Fruit fly (Drosophila melanogaster) whole organism, embryonic: Measurements from ENCODE around the gene Rai1.

Source experiments
- BtbVII ChIP-seq: fragments of 200-800 bp; sonication (Bioruptor generic); optimal IDR thresholded peaks from 3 replicates; lab custom pipeline; 2017; ENCODE audit warnings: missing biosample characterization, mild to moderate bottlenecking, missing genetic modification characterization
- C15 ChIP-seq: fragments of 200-800 bp; sonication (Bioruptor generic); IDR thresholded peaks from 3 replicates; pipeline ENCODE4 v1.3.6; 2022; ENCODE audit warnings: missing biosample characterization, missing genetic modification characterization
- CG1024 ChIP-seq: fragments of 200-800 bp; sonication (Bioruptor generic); IDR thresholded peaks from 2 replicates; pipeline ENCODE4 v1.3.6; 2022; ENCODE audit warnings: missing biosample characterization, missing genetic modification characterization
- CG10321 ChIP-seq: fragments of 200-800 bp; sonication (Bioruptor generic); IDR thresholded peaks from 2 replicates; pipeline ENCODE4 v1.3.6; 2022; ENCODE audit warnings: missing biosample characterization, missing genetic modification characterization
- CG11696 ChIP-seq: fragments of 200-800 bp; sonication (Bioruptor generic); IDR thresholded peaks from 2 replicates; pipeline ENCODE4 v1.3.6; 2022; ENCODE audit warnings: missing biosample characterization, missing genetic modification characterization
- CG1603 ChIP-seq: fragments of 200-800 bp; sonication (Bioruptor generic); optimal IDR thresholded peaks from 2 replicates; lab custom pipeline; 2019; ENCODE audit warnings: missing biosample characterization, mild to moderate bottlenecking, missing genetic modification characterization, moderate library complexity
- CG17186 ChIP-seq: fragments of 200-800 bp; sonication (Bioruptor generic); optimal IDR thresholded peaks from 3 replicates; lab custom pipeline; 2017; ENCODE audit warnings: missing biosample characterization, missing genetic modification reagents, missing genetic modification characterization
- CG17612 ChIP-seq: fragments of 200-800 bp; sonication (Bioruptor generic); IDR thresholded peaks from 2 replicates; pipeline ENCODE4 v1.3.6; 2022; ENCODE audit warnings: missing biosample characterization, missing genetic modification characterization
- CG17802 ChIP-seq: fragments of 200-800 bp; sonication (Bioruptor generic); optimal IDR thresholded peaks from 2 replicates; lab custom pipeline; 2018; ENCODE audit warnings: missing biosample characterization, mild to moderate bottlenecking, missing genetic modification characterization, moderate library complexity
- CG18599 ChIP-seq: fragments of 200-800 bp; sonication (Bioruptor generic); optimal IDR thresholded peaks from 3 replicates; lab custom pipeline; 2017; ENCODE audit warnings: missing biosample characterization, missing genetic modification characterization, mild to moderate bottlenecking, moderate library complexity, missing genetic modification reagents
- CG2129 ChIP-seq: fragments of 200-800 bp; sonication (Bioruptor generic); IDR thresholded peaks from 2 replicates; pipeline ENCODE4 v1.3.6; 2022; ENCODE audit warnings: missing biosample characterization, missing genetic modification characterization; ENCODE audit not compliant: partially characterized antibody
- CG2889 ChIP-seq: fragments of 200-800 bp; sonication (Bioruptor generic); IDR thresholded peaks from 3 replicates; pipeline ENCODE4 v1.3.6; 2022; ENCODE audit warnings: missing biosample characterization, missing genetic modification characterization
- CG33557 ChIP-seq: fragments of 200-800 bp; sonication (Bioruptor generic); optimal IDR thresholded peaks from 2 replicates; lab custom pipeline; 2019; ENCODE audit warnings: missing biosample characterization, mild to moderate bottlenecking, missing genetic modification characterization, moderate library complexity
- CG42726 ChIP-seq: fragments of 200-800 bp; sonication (Bioruptor generic); IDR thresholded peaks from 2 replicates; pipeline ENCODE4 v1.3.6; 2022; ENCODE audit warnings: missing biosample characterization, missing genetic modification characterization; ENCODE audit not compliant: partially characterized antibody
- CG4730 ChIP-seq: fragments of 200-800 bp; sonication (Bioruptor generic); IDR thresholded peaks from 2 replicates; pipeline ENCODE4 v1.3.6; 2022; ENCODE audit warnings: missing biosample characterization, missing genetic modification characterization
- CG8478 ChIP-seq: fragments of >200 bp; optimal IDR thresholded peaks from 2 replicates; lab custom pipeline; 2018
- D19A ChIP-seq: fragments of 200-800 bp; optimal IDR thresholded peaks from 3 replicates; lab custom pipeline; 2019; ENCODE audit warnings: missing biosample characterization, mild to moderate bottlenecking, missing genetic modification characterization, moderate library complexity
- Doc3 ChIP-seq: fragments of 200-800 bp; sonication (Bioruptor generic); IDR thresholded peaks from 3 replicates; pipeline ENCODE4 v1.3.6; 2022; ENCODE audit warnings: missing biosample characterization, missing genetic modification characterization; ENCODE audit not compliant: partially characterized antibody
- Elba2 ChIP-seq: fragments of 200-800 bp; sonication (Bioruptor generic); optimal IDR thresholded peaks from 3 replicates; lab custom pipeline; 2016; ENCODE audit warnings: missing biosample characterization, missing genetic modification characterization
- H15 ChIP-seq: fragments of 200-800 bp; sonication (Bioruptor generic); IDR thresholded peaks from 3 replicates; pipeline ENCODE4 v1.3.6; 2022; ENCODE audit warnings: missing biosample characterization, missing genetic modification characterization
- HLH3B ChIP-seq: fragments of 200-800 bp; sonication (Bioruptor generic); IDR thresholded peaks from 2 replicates; pipeline ENCODE4 v1.3.6; 2022; ENCODE audit warnings: missing biosample characterization, missing genetic modification characterization
- Hand ChIP-seq: fragments of 200-800 bp; sonication (Bioruptor generic); optimal IDR thresholded peaks from 2 replicates; lab custom pipeline; 2017; ENCODE audit warnings: mild to moderate bottlenecking, missing biosample characterization, missing genetic modification reagents, missing genetic modification characterization
- MESR4 ChIP-seq: fragments of 200-800 bp; sonication (Bioruptor generic); optimal IDR thresholded peaks from 2 replicates; lab custom pipeline; 2018; ENCODE audit warnings: missing biosample characterization, mild to moderate bottlenecking, missing genetic modification characterization, moderate library complexity
- NK7.1 ChIP-seq: fragments of 200-800 bp; sonication (Bioruptor generic); optimal IDR thresholded peaks from 3 replicates; lab custom pipeline; 2016; ENCODE audit warnings: missing biosample characterization, missing genetic modification characterization
- Ptx1 ChIP-seq: fragments of 200-800 bp; sonication (Bioruptor generic); IDR thresholded peaks from 2 replicates; pipeline ENCODE4 v1.3.6; 2022; ENCODE audit warnings: missing biosample characterization, missing genetic modification characterization
- Ravus ChIP-seq: fragments of 200-800 bp; sonication (Bioruptor generic); IDR thresholded peaks from 2 replicates; pipeline ENCODE4 v1.3.6; 2022; ENCODE audit warnings: missing biosample characterization, missing genetic modification characterization
- Spps ChIP-seq: fragments of 200-800 bp; sonication (Bioruptor generic); optimal IDR thresholded peaks from 2 replicates; lab custom pipeline; 2018; ENCODE audit warnings: missing biosample characterization, mild to moderate bottlenecking, missing genetic modification characterization
- amos ChIP-seq: fragments of 200-800 bp; sonication (Bioruptor generic); IDR thresholded peaks from 2 replicates; pipeline ENCODE4 v1.3.6; 2022; ENCODE audit warnings: missing biosample characterization, missing genetic modification characterization; ENCODE audit not compliant: partially characterized antibody
- ash1 ChIP-seq: fragments of 200-800 bp; sonication (Bioruptor generic); optimal IDR thresholded peaks from 2 replicates; lab custom pipeline; 2018; ENCODE audit warnings: missing biosample characterization, mild to moderate bottlenecking, missing genetic modification characterization
- bab2 ChIP-seq: fragments of 200-800 bp; sonication (Bioruptor generic); optimal IDR thresholded peaks from 2 replicates; lab custom pipeline; 2016; ENCODE audit warnings: missing biosample characterization, missing genetic modification characterization
- bbx ChIP-seq: fragments of 200-800 bp; sonication (Bioruptor generic); IDR thresholded peaks from 2 replicates; pipeline ENCODE4 v1.3.6; 2022; ENCODE audit warnings: missing biosample characterization, missing genetic modification characterization; ENCODE audit not compliant: partially characterized antibody
- bowl ChIP-seq: fragments of 200-800 bp; sonication (Bioruptor generic); IDR thresholded peaks from 2 replicates; pipeline ENCODE4 v1.3.6; 2022; ENCODE audit warnings: missing biosample characterization, missing genetic modification characterization
- cad ChIP-seq: fragments of >200 bp; optimal IDR thresholded peaks from 2 replicates; lab custom pipeline; 2017; ENCODE audit warnings: missing biosample characterization, missing genetic modification characterization
- dan ChIP-seq: fragments of 200-800 bp; sonication (Bioruptor generic); IDR thresholded peaks from 2 replicates; pipeline ENCODE4 v1.3.6; 2022; ENCODE audit warnings: missing biosample characterization, missing genetic modification characterization
- disco-r ChIP-seq: fragments of 200-800 bp; sonication (Bioruptor generic); optimal IDR thresholded peaks from 2 replicates; lab custom pipeline; 2016; ENCODE audit warnings: missing biosample characterization, missing genetic modification characterization
- dm ChIP-seq: fragments of 200-800 bp; sonication (Bioruptor generic); optimal IDR thresholded peaks from 3 replicates; lab custom pipeline; 2016; ENCODE audit warnings: missing biosample characterization, missing genetic modification characterization
- en ChIP-seq: fragments of 200-800 bp; sonication (Bioruptor generic); optimal IDR thresholded peaks from 2 replicates; lab custom pipeline; 2016; ENCODE audit warnings: missing biosample characterization, missing genetic modification characterization
- ham ChIP-seq: fragments of 200-800 bp; sonication (Bioruptor generic); IDR thresholded peaks from 2 replicates; pipeline ENCODE4 v1.3.6; 2022; ENCODE audit warnings: missing biosample characterization, missing genetic modification characterization
- hkb ChIP-seq, 2 experiments: fragments of 200-800 bp in 1 of 2; fragments of >200 bp in 1 of 2; sonication (Bioruptor generic) in 1 of 2; IDR thresholded peaks in 1 of 2; optimal IDR thresholded peaks in 1 of 2; 2 replicates each; pipeline versions ENCODE4 v1.3.6 to Lab custom; 2017 to 2022; ENCODE audit warnings: missing biosample characterization in 1 of 2, missing genetic modification characterization in 1 of 2
- ind ChIP-seq: fragments of 200-800 bp; sonication (Bioruptor generic); optimal IDR thresholded peaks from 3 replicates; lab custom pipeline; 2016; ENCODE audit warnings: missing biosample characterization, missing genetic modification characterization
- inv ChIP-seq: fragments of 200-800 bp; sonication (Bioruptor generic); IDR thresholded peaks from 2 replicates; pipeline ENCODE4 v1.3.6; 2022; ENCODE audit warnings: missing biosample characterization, missing genetic modification characterization; ENCODE audit not compliant: partially characterized antibody
- jing ChIP-seq: fragments of 200-800 bp; sonication (Bioruptor generic); optimal IDR thresholded peaks from 2 replicates; lab custom pipeline; 2018; ENCODE audit warnings: missing biosample characterization, mild to moderate bottlenecking, missing genetic modification characterization
- nerfin-1 ChIP-seq: fragments of 200-800 bp; sonication (Bioruptor generic); optimal IDR thresholded peaks from 3 replicates; lab custom pipeline; 2019; ENCODE audit warnings: missing biosample characterization, mild to moderate bottlenecking, missing genetic modification characterization, moderate library complexity
- nom ChIP-seq: fragments of 200-800 bp; sonication (Bioruptor generic); optimal IDR thresholded peaks from 2 replicates; lab custom pipeline; 2017; ENCODE audit warnings: missing biosample characterization, missing genetic modification characterization, mild to moderate bottlenecking, moderate library complexity, missing genetic modification reagents
- pum ChIP-seq: fragments of 200-800 bp; sonication (Bioruptor generic); optimal IDR thresholded peaks from 2 replicates; lab custom pipeline; 2016; ENCODE audit warnings: missing biosample characterization, missing genetic modification characterization
- pzg ChIP-seq: fragments of 200-800 bp; sonication (Bioruptor generic); optimal IDR thresholded peaks from 3 replicates; lab custom pipeline; 2018; ENCODE audit warnings: missing biosample characterization, mild to moderate bottlenecking, missing genetic modification characterization, moderate library complexity
- salm ChIP-seq: fragments of 200-800 bp; sonication (Bioruptor generic); optimal IDR thresholded peaks from 2 replicates; lab custom pipeline; 2018; ENCODE audit warnings: missing biosample characterization, mild to moderate bottlenecking, missing genetic modification characterization
- ttk ChIP-seq: fragments of 200-800 bp; sonication (Bioruptor generic); IDR thresholded peaks from 2 replicates; pipeline ENCODE4 v2.1.2; 2022; ENCODE audit warnings: missing biosample characterization, missing genetic modification characterization
- unpg ChIP-seq: fragments of 200-800 bp; sonication (Bioruptor generic); optimal IDR thresholded peaks from 3 replicates; lab custom pipeline; 2018; ENCODE audit warnings: missing biosample characterization, mild to moderate bottlenecking, missing genetic modification characterization, moderate library complexity
- wdn ChIP-seq: fragments of 200-800 bp; sonication (Bioruptor generic); IDR thresholded peaks from 2 replicates; pipeline ENCODE4 v1.3.6; 2022; ENCODE audit warnings: missing biosample characterization, missing genetic modification characterization
- zen2 ChIP-seq: fragments of 200-800 bp; sonication (Bioruptor generic); IDR thresholded peaks from 3 replicates; pipeline ENCODE4 v1.3.6; 2022; ENCODE audit warnings: missing biosample characterization, missing genetic modification characterization; ENCODE audit not compliant: partially characterized antibody

The Rai1 gene

dm6 chrX:16833097-16833496 lies 30.0 kb upstream of the Rai1 start (continued):
- no peak for TF ChIP-seq hkb (optimal IDR thresholded peaks at IDR 0.05; lab: Kevin White, UChicago)
- TF ChIP-seq hkb (GFP tag; IDR thresholded peaks at IDR 0.05; lab: Robert Waterston, UW): peak; percentile 85
- TF ChIP-seq D19A (tag; lab: Kevin White, UChicago): peak; percentile 70
- TF ChIP-seq inv: no peak
- TF ChIP-seq ttk (GFP tag; lab: Robert Waterston, UW): peak; percentile 52
- no peak for TF ChIP-seq ash1
- no peak for TF ChIP-seq NK7.1 (GFP tag; lab: Kevin White, UChicago)
- peak; percentile 73 for TF ChIP-seq ind (GFP tag; lab: Kevin White, UChicago)
- TF ChIP-seq HLH3B: peak; percentile 81
- TF ChIP-seq Ravus (GFP tag; lab: Robert Waterston, UW): no peak
- no peak for TF ChIP-seq zen2
- TF ChIP-seq nerfin-1 (tag; lab: Kevin White, UChicago): peak; percentile 62
- TF ChIP-seq ham: no peak
- TF ChIP-seq CG2129 (GFP tag; lab: Robert Waterston, UW): no peak
- TF ChIP-seq CG18599: peak; percentile 60
- peak; percentile 31 for TF ChIP-seq Spps
- no peak for TF ChIP-seq pzg (GFP tag; lab: Kevin White, UChicago)
- peak; percentile 75 for TF ChIP-seq jing (GFP tag; lab: Kevin White, UChicago)
- TF ChIP-seq CG1024 (GFP tag; lab: Robert Waterston, UW): peak; percentile 61
- no peak for TF ChIP-seq CG10321
- no peak for TF ChIP-seq bowl (GFP tag; lab: Robert Waterston, UW)
- peak; percentile 62 for TF ChIP-seq bab2 (GFP tag; lab: Kevin White, UChicago)
- TF ChIP-seq Hand (GFP tag; lab: Kevin White, UChicago): no peak
- peak; percentile 83 for TF ChIP-seq unpg (GFP tag; lab: Kevin White, UChicago)
- no peak for TF ChIP-seq C15 (GFP tag; lab: Robert Waterston, UW)
- TF ChIP-seq CG4730 (GFP tag; lab: Robert Waterston, UW): peak; percentile 58
- no peak for TF ChIP-seq CG33557 (GFP tag; lab: Kevin White, UChicago)
- no peak for TF ChIP-seq CG17186
- TF ChIP-seq CG42726: no peak
- TF ChIP-seq CG8478: no peak
- TF ChIP-seq wdn (GFP tag; lab: Robert Waterston, UW): peak; percentile 57; the same call in 1 of the 2 replicates
- no peak for TF ChIP-seq amos (GFP tag; lab: Robert Waterston, UW)
- peak; percentile 40 for TF ChIP-seq disco-r (GFP tag; lab: Kevin White, UChicago)
- TF ChIP-seq en (GFP tag; lab: Kevin White, UChicago): peak; percentile 58
- TF ChIP-seq BtbVII (GFP tag; lab: Kevin White, UChicago): no peak
- peak; percentile 86 for TF ChIP-seq CG11696 (GFP tag; lab: Robert Waterston, UW)
- peak; percentile 91 for TF ChIP-seq CG1603 (tag; lab: Kevin White, UChicago)
- no peak for TF ChIP-seq bbx (GFP tag; lab: Robert Waterston, UW)
- TF ChIP-seq salm (tag; lab: Kevin White, UChicago): peak; percentile 65
- TF ChIP-seq CG17612: 0 out of 2 replicates have a peak, but pooled peaks have one; percentile 35
- no peak for TF ChIP-seq Elba2 (GFP tag; lab: Kevin White, UChicago)
- TF ChIP-seq CG17802 (tag; lab: Kevin White, UChicago): peak; percentile 39
- TF ChIP-seq cad (GFP tag; lab: Kevin White, UChicago): no peak
- peak; percentile 65 for TF ChIP-seq H15 (GFP tag; lab: Robert Waterston, UW)
- peak; percentile 65 for TF ChIP-seq pum
- peak; percentile 64 for TF ChIP-seq nom (GFP tag; lab: Kevin White, UChicago)
- no peak for TF ChIP-seq Doc3
- peak; percentile 83 for TF ChIP-seq Ptx1 (GFP tag; lab: Robert Waterston, UW)
- TF ChIP-seq dm (GFP tag; lab: Kevin White, UChicago): peak; percentile 15
- TF ChIP-seq CG2889 (GFP tag; lab: Robert Waterston, UW): peak; percentile 58; the same call in 1 of the 3 replicates
- no peak for TF ChIP-seq MESR4 (GFP tag; lab: Kevin White, UChicago)
- TF ChIP-seq dan (GFP tag; lab: Robert Waterston, UW): no peak
